Worm (Caenorhabditis elegans) whole organism, L4/young adult: ENCODE results near the gene fan-1.

Experiments used
- W03F9.2 ChIP-seq: fragments of 150-350 bp; optimal IDR thresholded peaks from 2 replicates; lab custom pipeline; 2014; ENCODE audit warnings: missing biosample characterization, missing genetic modification characterization
- him-1 ChIP-seq: sonication (generic microtip); optimal IDR thresholded peaks from 2 replicates; lab custom pipeline; 2016; ENCODE audit warnings: missing genotype, missing genetic modification reagents, missing genetic modification characterization, missing compliant biosample characterization

DNA sequence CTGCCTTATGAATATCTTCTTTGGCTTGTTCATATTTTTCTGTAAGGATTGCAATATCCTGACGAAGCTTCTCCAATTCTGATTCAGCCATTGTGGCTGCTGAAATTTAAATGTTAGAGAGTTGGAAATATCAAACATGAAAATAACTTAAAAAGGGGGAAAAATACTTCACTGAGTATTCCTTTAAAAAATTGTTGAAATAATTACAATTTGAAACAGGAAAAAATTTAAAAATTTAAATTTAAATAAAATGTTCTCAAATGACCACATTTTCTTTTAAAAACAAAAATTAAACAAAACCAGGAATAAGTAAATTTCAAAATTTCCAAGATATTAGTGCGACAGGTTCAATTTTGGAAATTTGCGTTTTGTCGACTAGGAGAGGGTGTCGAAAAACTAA is 23.8 kb downstream of the fan-1 start, which contains the start of gene bicd-1:
- TF ChIP-seq W03F9.2 (tag; lab: Kevin White, UChicago) (no peak), him-1 (no peak)
